Worm (Caenorhabditis elegans) whole organism, L4 larva: ENCODE measurements around the gene cpr-6.

Experiments
- D1046.2 ChIP-seq: fragments of 200-800 bp; sonication (Bioruptor generic); IDR thresholded peaks from 2 replicates; pipeline ENCODE4 v1.3.6; 2022; ENCODE audit warnings: missing genetic modification characterization, missing compliant biosample characterization
- F37D6.2 ChIP-seq: sonication (generic microtip); optimal IDR thresholded peaks from 2 replicates; lab custom pipeline; 2016; ENCODE audit warnings: mild to moderate bottlenecking, missing genetic modification characterization, missing compliant biosample characterization
- T20F7.1 ChIP-seq: fragments of 200-800 bp; sonication (Bioruptor generic); optimal IDR thresholded peaks from 2 replicates; lab custom pipeline; 2018; ENCODE audit warnings: mild to moderate bottlenecking, missing genetic modification characterization, missing compliant biosample characterization
- Y105C5A.15 ChIP-seq: fragments of 200-800 bp; sonication (Bioruptor generic); IDR thresholded peaks from 2 replicates; pipeline ENCODE4 v1.3.6; 2022; ENCODE audit warnings: missing genetic modification characterization, missing compliant biosample characterization
- Y5F2A.4 ChIP-seq: fragments of 200-800 bp; sonication (Bioruptor generic); optimal IDR thresholded peaks from 2 replicates; lab custom pipeline; 2018; ENCODE audit warnings: mild to moderate bottlenecking, missing genetic modification characterization, missing compliant biosample characterization
- aly-2 ChIP-seq: sonication (generic microtip); optimal IDR thresholded peaks from 2 replicates; lab custom pipeline; 2018; ENCODE audit warnings: missing biosample characterization, missing genetic modification characterization
- daf-12 ChIP-seq: fragments of 150-350 bp; optimal IDR thresholded peaks from 2 replicates; lab custom pipeline; 2014; ENCODE audit warnings: missing biosample characterization, missing genetic modification reagents, missing genetic modification characterization
- daf-16 ChIP-seq, 3 experiments: sonication (generic microtip); optimal IDR thresholded peaks; 2 replicates each; lab custom pipeline; 2016 to 2017; ENCODE audit warnings: missing genetic modification characterization in 3 of 3, missing genetic modification reagents in 3 of 3, mild to moderate bottlenecking in 2 of 3, missing compliant biosample characterization in 2 of 3, missing biosample characterization in 1 of 3, moderate library complexity in 1 of 3
- dmd-6 ChIP-seq: fragments of 200-800 bp; sonication (Bioruptor generic); IDR thresholded peaks from 2 replicates; pipeline ENCODE4 v1.3.6; 2022; ENCODE audit warnings: missing genetic modification reagents, missing genetic modification characterization, missing compliant biosample characterization
- duxl-1 ChIP-seq: sonication (generic microtip); optimal IDR thresholded peaks from 2 replicates; lab custom pipeline; 2016; ENCODE audit warnings: mild to moderate bottlenecking, missing genetic modification characterization, moderate library complexity, missing compliant biosample characterization; ENCODE audit not compliant: poor library complexity
- dve-1 ChIP-seq: sonication (generic microtip); optimal IDR thresholded peaks from 2 replicates; lab custom pipeline; 2017; ENCODE audit warnings: antibody characterized with exemption, mild to moderate bottlenecking, missing genetic modification characterization, missing compliant biosample characterization; ENCODE audit not compliant: insufficient read depth
- egl-27 ChIP-seq: sonication (generic microtip); optimal IDR thresholded peaks from 3 replicates; lab custom pipeline; 2017; ENCODE audit warnings: missing biosample characterization, missing genetic modification reagents, missing genetic modification characterization
- hlh-11 ChIP-seq: fragments of 200-800 bp; sonication (Bioruptor generic); optimal IDR thresholded peaks from 2 replicates; lab custom pipeline; 2018; ENCODE audit warnings: mild to moderate bottlenecking, missing genetic modification characterization, missing compliant biosample characterization
- hlh-30 ChIP-seq: sonication (generic microtip); optimal IDR thresholded peaks from 2 replicates; lab custom pipeline; 2017; ENCODE audit warnings: antibody characterized with exemption, mild to moderate bottlenecking, missing genetic modification characterization, missing compliant biosample characterization; ENCODE audit not compliant: insufficient read depth
- lim-7 ChIP-seq: fragments of 200-800 bp; sonication (Bioruptor generic); IDR thresholded peaks from 2 replicates; pipeline ENCODE4 v1.3.6; 2022; ENCODE audit warnings: missing genetic modification characterization, missing compliant biosample characterization
- lin-1 ChIP-seq: fragments of 200-800 bp; sonication (Bioruptor generic); IDR thresholded peaks from 2 replicates; pipeline ENCODE4 v1.3.6; 2022; ENCODE audit warnings: missing genetic modification reagents, missing genetic modification characterization, missing compliant biosample characterization
- lin-38 ChIP-seq: fragments of 200-800 bp; sonication (Bioruptor generic); IDR thresholded peaks from 2 replicates; pipeline ENCODE4 v1.3.6; 2022; ENCODE audit warnings: missing genetic modification reagents, missing genetic modification characterization, missing compliant biosample characterization
- lir-3 ChIP-seq: sonication (generic microtip); optimal IDR thresholded peaks from 2 replicates; lab custom pipeline; 2016; ENCODE audit warnings: mild to moderate bottlenecking, missing genetic modification characterization, missing compliant biosample characterization
- mdl-1 ChIP-seq, 2 experiments: fragments of 150-350 bp in 1 of 2; sonication (generic microtip) in 1 of 2; optimal IDR thresholded peaks; 2 replicates each; lab custom pipeline; 2014 to 2017; ENCODE audit warnings: missing biosample characterization in 2 of 2, missing genetic modification characterization in 2 of 2
- mdt-29 ChIP-seq: fragments of 200-800 bp; sonication (Bioruptor generic); IDR thresholded peaks from 2 replicates; pipeline ENCODE4 v1.3.6; 2022; ENCODE audit warnings: missing genetic modification reagents, missing genetic modification characterization, missing compliant biosample characterization
- mes-2 ChIP-seq: sonication (generic microtip); optimal IDR thresholded peaks from 2 replicates; lab custom pipeline; 2016; ENCODE audit warnings: missing genotype, mild to moderate bottlenecking, missing genetic modification characterization, missing compliant biosample characterization; ENCODE audit not compliant: poor library complexity, severe bottlenecking
- mxl-2 ChIP-seq: fragments of 200-800 bp; sonication (Bioruptor generic); conservative IDR thresholded peaks from 2 replicates; pipeline ENCODE4 v1.3.6; 2022; ENCODE audit warnings: missing genetic modification reagents, missing genetic modification characterization, missing compliant biosample characterization
- nhr-102 ChIP-seq: sonication (generic microtip); optimal IDR thresholded peaks from 2 replicates; lab custom pipeline; 2016; ENCODE audit warnings: mild to moderate bottlenecking, missing genetic modification characterization, moderate library complexity, missing compliant biosample characterization
- nhr-111 ChIP-seq: fragments of 200-800 bp; sonication (Bioruptor generic); optimal IDR thresholded peaks from 2 replicates; lab custom pipeline; 2018; ENCODE audit warnings: mild to moderate bottlenecking, missing genetic modification characterization, missing compliant biosample characterization
- nhr-42 ChIP-seq: fragments of 200-800 bp; sonication (Bioruptor generic); IDR thresholded peaks from 2 replicates; pipeline ENCODE4 v1.3.6; 2022; ENCODE audit warnings: missing genetic modification characterization, missing compliant biosample characterization
- nhr-77 ChIP-seq: fragments of 150-350 bp; optimal IDR thresholded peaks from 2 replicates; lab custom pipeline; 2014; ENCODE audit warnings: missing biosample characterization, missing genetic modification characterization
- pqm-1 ChIP-seq: sonication (generic microtip); optimal IDR thresholded peaks from 2 replicates; lab custom pipeline; 2017; ENCODE audit warnings: missing biosample characterization, missing genetic modification characterization
- saeg-2 ChIP-seq: fragments of 200-800 bp; sonication (Bioruptor generic); IDR thresholded peaks from 2 replicates; pipeline ENCODE4 v1.3.6; 2022; ENCODE audit warnings: missing genetic modification reagents, missing genetic modification characterization, missing compliant biosample characterization
- tra-1 ChIP-seq: fragments of 200-800 bp; sonication (Bioruptor generic); IDR thresholded peaks from 2 replicates; pipeline ENCODE4 v1.3.6; 2022; ENCODE audit warnings: missing genetic modification reagents, missing genetic modification characterization, missing compliant biosample characterization
- zag-1 ChIP-seq: fragments of 150-350 bp; optimal IDR thresholded peaks from 2 replicates; lab custom pipeline; 2014; ENCODE audit warnings: missing biosample characterization, missing genetic modification characterization
- zfp-3 ChIP-seq: fragments of 200-800 bp; sonication (Bioruptor generic); conservative IDR thresholded peaks from 2 replicates; pipeline ENCODE4 v1.3.6; 2022; ENCODE audit warnings: missing genetic modification reagents, missing genetic modification characterization, missing compliant biosample characterization

Gene cpr-6

DNA sequence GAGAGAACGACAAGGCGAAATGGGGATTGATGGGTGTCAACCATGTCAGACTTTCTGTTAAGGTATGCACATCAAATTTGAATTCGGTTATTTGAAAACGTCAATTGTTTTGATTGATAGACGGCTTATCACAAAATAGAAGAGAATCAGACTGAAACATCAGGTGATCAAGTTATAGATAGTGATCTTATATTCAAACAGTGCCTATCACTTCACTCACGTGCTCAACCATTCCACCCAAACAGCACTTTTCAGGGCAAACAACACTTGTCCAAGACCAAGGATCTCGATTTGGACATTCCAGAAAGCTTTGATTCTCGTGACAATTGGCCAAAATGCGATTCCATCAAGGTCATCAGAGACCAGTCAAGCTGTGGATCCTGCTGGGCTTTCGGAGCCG, 592 bp downstream of the cpr-6 start:
- TF ChIP-seq lin-1 (GFP tag; lab: Robert Waterston, UW) (peak; percentile 46; the same call in 1 of the 2 replicates), nhr-77 (tag; lab: Kevin White, UChicago) (peak; percentile 32), saeg-2 (peak; percentile 47; the same call in 1 of the 2 replicates), mxl-2 (GFP tag; lab: Robert Waterston, UW) (no peak), mes-2 (tag; lab: Kevin White, UChicago) (no peak), hlh-11 (tag; lab: Kevin White, UChicago) (peak; percentile 56), D1046.2 (GFP tag; lab: Robert Waterston, UW) (0 out of 2 replicates have a peak, but pooled peaks have one; percentile 62), tra-1 (GFP tag; lab: Robert Waterston, UW) (peak; percentile 50; the same call in 1 of the 2 replicates), dmd-6 (GFP tag; lab: Robert Waterston, UW) (peak; percentile 73), mdt-29 (peak; percentile 78), hlh-30 (tag; lab: Kevin White, UChicago) (peak; percentile 46), F37D6.2 (tag; lab: Kevin White, UChicago) (no peak), dve-1 (tag; lab: Kevin White, UChicago) (peak; percentile 75), pqm-1 (tag; lab: Kevin White, UChicago) (peak; percentile 24), zfp-3 (0 out of 2 replicates have a peak, but pooled peaks have one; percentile 8), duxl-1 (tag; lab: Kevin White, UChicago) (no peak), mdl-1 (tag; optimal IDR thresholded peaks at IDR 0.05; lab: Kevin White, UChicago) (peak in 1 of 2 experiments; percentile 10), daf-16 (GFP tag; optimal IDR thresholded peaks at IDR 0.05; lab: Kevin White, UChicago) (no peak), daf-16 (tag; optimal IDR thresholded peaks at IDR 0.05; lab: Kevin White, UChicago) (peak; percentile 44), zag-1 (tag; lab: Kevin White, UChicago) (no peak)

- peak; percentile 26 for TF ChIP-seq lin-38 (GFP tag; lab: Robert Waterston, UW)
- TF ChIP-seq nhr-42 (GFP tag; lab: Robert Waterston, UW), result 0 out of 2 replicates have a peak, but pooled peaks have one; percentile 16
- TF ChIP-seq lim-7, result no peak
- TF ChIP-seq nhr-102, result peak; percentile 42
- TF ChIP-seq aly-2, result no peak
- TF ChIP-seq T20F7.1 (GFP tag; lab: Kevin White, UChicago), result peak; percentile 34
- no peak for TF ChIP-seq nhr-111
- peak; percentile 6 for TF ChIP-seq hlh-11 (tag; lab: Kevin White, UChicago)
Measured at ce11 chrX:6609251-6609650, 2.2 kb downstream of the cpr-6 start.

- TF ChIP-seq mxl-2 (GFP tag; lab: Robert Waterston, UW) (no peak), nhr-102 (no peak), daf-12 (tag; lab: Kevin White, UChicago) (no peak), mdt-29 (no peak), Y105C5A.15 (no peak), Y5F2A.4 (no peak)
Measured at ce11 chrX:6609717-6610116, 2.7 kb downstream of the cpr-6 start, which contains the start of gene C25B8.8. C25B8.8 (plus strand) TSS chrX:6610017.

ce11 chrX:6613537-6613936, 6.5 kb downstream of the cpr-6 start:
- TF ChIP-seq egl-27 (tag; lab: Kevin White, UChicago), result no peak

- TF ChIP-seq hlh-30 (tag; lab: Kevin White, UChicago) (no peak), lir-3 (no peak)
Measured at ce11 chrX:6617622-6618021, 10.6 kb downstream of the cpr-6 start.
